Fruit fly (Drosophila melanogaster): ENCODE measurements around the gene Ldaf1.
A peak's percentile ranks its signal among the peaks of the same experiment; 100 is the strongest.

Ldaf1 gene

DNA sequence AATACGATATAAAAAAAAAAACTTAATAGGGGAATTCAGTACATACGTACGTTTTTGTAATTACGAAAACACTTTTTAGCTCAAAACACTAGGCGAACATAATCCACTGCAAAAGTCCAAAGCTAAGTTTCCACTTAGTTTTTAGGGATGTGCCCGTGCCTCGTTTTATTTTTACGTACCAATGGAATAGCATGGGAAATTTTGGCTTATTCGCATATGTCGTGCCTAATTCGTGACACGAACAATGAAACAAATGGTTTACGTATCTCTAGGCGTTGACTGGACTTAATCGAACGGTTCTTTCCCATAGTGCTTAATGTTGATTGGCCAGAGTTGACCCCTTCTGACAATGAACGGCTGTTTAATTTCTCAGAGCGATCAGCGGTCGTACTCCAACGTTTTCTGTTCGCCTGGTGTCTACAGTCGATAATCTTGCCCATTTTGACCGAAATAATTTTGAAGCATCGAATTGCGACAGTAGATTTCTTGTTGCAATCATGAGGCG, 22.1 kb downstream of the Ldaf1 start, which contains the start of gene CG14818 (continued):
- peak; percentile 69 for TF ChIP-seq Hr39 (GFP tag; optimal IDR thresholded peaks at IDR 0.05)
- TF ChIP-seq CG11902 (GFP tag; optimal IDR thresholded peaks at IDR 0.05): no peak
- no peak for TF ChIP-seq Eip93F (GFP tag; optimal IDR thresholded peaks at IDR 0.05)
- no peak for TF ChIP-seq Hr38 (GFP tag; optimal IDR thresholded peaks at IDR 0.05)
- peak; percentile 73 for TF ChIP-seq Met (GFP tag; optimal IDR thresholded peaks at IDR 0.05)
- TF ChIP-seq CG10631 (GFP tag; optimal IDR thresholded peaks at IDR 0.05): no peak
- TF ChIP-seq CG32006 (GFP tag; optimal IDR thresholded peaks at IDR 0.05): no peak
- TF ChIP-seq Eip78C (GFP tag): peak; percentile 78
- peak; percentile 71 for TF ChIP-seq CG31627 (GFP tag; optimal IDR thresholded peaks at IDR 0.05)
- TF ChIP-seq pdm3 (GFP tag; optimal IDR thresholded peaks at IDR 0.05): no peak
- TF ChIP-seq lz (GFP tag; optimal IDR thresholded peaks at IDR 0.05): peak; percentile 64
- no peak for TF ChIP-seq fkh (GFP tag; optimal IDR thresholded peaks at IDR 0.05)
- TF ChIP-seq Ets21C (GFP tag; optimal IDR thresholded peaks at IDR 0.05): no peak
- TF ChIP-seq CG3919 (GFP tag; optimal IDR thresholded peaks at IDR 0.05): peak; percentile 65
- TF ChIP-seq spab (GFP tag; optimal IDR thresholded peaks at IDR 0.05): no peak
- no peak for TF ChIP-seq fd59A (GFP tag; optimal IDR thresholded peaks at IDR 0.05)

DNA sequence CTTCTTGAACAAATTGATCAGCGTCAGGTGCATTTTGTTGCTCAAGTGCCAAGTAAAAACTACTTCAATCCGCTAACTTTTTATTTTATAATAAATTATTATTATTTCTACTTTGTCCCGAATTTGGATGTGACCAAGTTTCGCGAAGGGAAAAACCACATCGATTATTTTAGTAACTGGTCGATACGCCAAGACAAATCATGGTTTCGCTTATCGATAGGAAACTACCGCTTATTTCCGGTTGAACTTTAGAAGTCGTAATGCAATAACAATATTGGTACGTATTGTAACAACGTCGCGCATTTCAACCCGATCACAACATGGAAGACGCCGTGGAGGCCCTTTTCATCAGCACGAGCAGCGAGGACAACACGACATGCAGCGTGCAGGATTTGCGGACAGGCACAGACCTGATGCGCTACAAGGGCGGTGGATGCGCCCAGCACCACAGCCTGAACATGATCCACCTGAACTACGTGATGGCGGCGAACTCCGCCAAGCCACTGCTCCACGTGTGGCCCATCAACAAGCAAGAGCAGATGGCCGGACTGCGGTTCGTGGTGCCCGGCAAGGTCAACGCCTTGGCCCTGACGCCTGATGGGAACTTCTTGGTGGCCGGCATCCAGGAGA, 24.5 kb downstream of the Ldaf1 start, which contains the start of the genes CG14817 and CG14805:
Gene CG14817 (minus strand): TSS at position 164 of the 630 bp plus-strand sequence.
Gene CG14805 (plus strand): TSS at position 211 of the 630 bp plus-strand sequence.
- no peak for TF ChIP-seq CG32006 (GFP tag; optimal IDR thresholded peaks at IDR 0.05)
- TF ChIP-seq CG11902 (GFP tag; optimal IDR thresholded peaks at IDR 0.05): no peak
- TF ChIP-seq CG6792 (GFP tag; optimal IDR thresholded peaks at IDR 0.05): peak; percentile 40
- peak; percentile 62 to 82 for TF ChIP-seq ss (GFP tag; optimal IDR thresholded peaks at IDR 0.05)
- no peak for TF ChIP-seq acj6 (GFP tag; optimal IDR thresholded peaks at IDR 0.05)
- peak; percentile 58 for TF ChIP-seq CG6163 (GFP tag; IDR thresholded peaks at IDR 0.05)
- no peak for TF ChIP-seq CG9139 (GFP tag; optimal IDR thresholded peaks at IDR 0.05)
- TF ChIP-seq Gug (GFP tag; IDR thresholded peaks at IDR 0.05): no peak
- TF ChIP-seq salr (GFP tag; optimal IDR thresholded peaks at IDR 0.05): peak in 1 of 2 experiments; percentile 44
- TF ChIP-seq Sox15 (GFP tag; optimal IDR thresholded peaks at IDR 0.05): no peak
- TF ChIP-seq CG10631 (GFP tag; optimal IDR thresholded peaks at IDR 0.05): no peak
- no peak for TF ChIP-seq CG4318 (GFP tag; optimal IDR thresholded peaks at IDR 0.05)
- no peak for TF ChIP-seq Met (GFP tag; optimal IDR thresholded peaks at IDR 0.05)
- TF ChIP-seq Smox (GFP tag; optimal IDR thresholded peaks at IDR 0.05): no peak
- TF ChIP-seq vri (GFP tag; optimal IDR thresholded peaks at IDR 0.05): no peak
- no peak for TF ChIP-seq CG3919 (GFP tag; optimal IDR thresholded peaks at IDR 0.05)
- TF ChIP-seq OdsH (GFP tag; optimal IDR thresholded peaks at IDR 0.05): no peak
- no peak for TF ChIP-seq fkh (GFP tag; optimal IDR thresholded peaks at IDR 0.05)
- no peak for TF ChIP-seq Lpt (GFP tag; optimal IDR thresholded peaks at IDR 0.05)
- no peak for TF ChIP-seq Eip75B (GFP tag; optimal IDR thresholded peaks at IDR 0.05)
- peak; percentile 5 for TF ChIP-seq Ets96B (tag; optimal IDR thresholded peaks at IDR 0.05)
- TF ChIP-seq Hr39 (GFP tag; optimal IDR thresholded peaks at IDR 0.05): no peak
- peak; percentile 91 for TF ChIP-seq CG6854 (GFP tag; optimal IDR thresholded peaks at IDR 0.05)
- peak; percentile 61 for TF ChIP-seq CG16779 (tag; optimal IDR thresholded peaks at IDR 0.05)
- peak; percentile 53 for TF ChIP-seq CG1621 (tag; optimal IDR thresholded peaks at IDR 0.05)
- TF ChIP-seq dac (GFP tag; optimal IDR thresholded peaks at IDR 0.05): no peak
- TF ChIP-seq CG7368 (GFP tag; optimal IDR thresholded peaks at IDR 0.05): no peak
- TF ChIP-seq topi (GFP tag; optimal IDR thresholded peaks at IDR 0.05): peak; percentile 68
- no peak for TF ChIP-seq net (GFP tag; optimal IDR thresholded peaks at IDR 0.05)
- TF ChIP-seq Eip93F (GFP tag; optimal IDR thresholded peaks at IDR 0.05): no peak
- TF ChIP-seq CG8319 (GFP tag; optimal IDR thresholded peaks at IDR 0.05): no peak
- TF ChIP-seq CG34406 (GFP tag; optimal IDR thresholded peaks at IDR 0.05): peak; percentile 71
- TF ChIP-seq CG31627 (GFP tag; optimal IDR thresholded peaks at IDR 0.05): no peak
- TF ChIP-seq CG11762 (GFP tag; optimal IDR thresholded peaks at IDR 0.05; ENCODE audit: insufficient read depth): no peak
- TF ChIP-seq dsx (GFP tag; optimal IDR thresholded peaks at IDR 0.05; ENCODE audit: poor library complexity, severe bottlenecking): peak; percentile 68
- no peak for TF ChIP-seq Blimp-1 (GFP tag; optimal IDR thresholded peaks at IDR 0.05)
- no peak for TF ChIP-seq achi (GFP tag; optimal IDR thresholded peaks at IDR 0.05)
- TF ChIP-seq Hr38 (GFP tag; optimal IDR thresholded peaks at IDR 0.05): no peak
- TF ChIP-seq pdm3 (GFP tag; optimal IDR thresholded peaks at IDR 0.05): no peak
- no peak for TF ChIP-seq Sox102F (GFP tag; optimal IDR thresholded peaks at IDR 0.05)
- TF ChIP-seq CG10669 (GFP tag; optimal IDR thresholded peaks at IDR 0.05): no peak
- TF ChIP-seq esn (GFP tag; optimal IDR thresholded peaks at IDR 0.05): peak; percentile 68
